Worm (Caenorhabditis elegans): ENCODE data around the gene C45H4.13.
A peak's percentile ranks its signal among the peaks of the same experiment; 100 is the strongest.

Gene C45H4.13

ce11 chrV:2156830-2157229, 6.1 kb upstream of the C45H4.13 start, which contains the start of gene srbc-22:
Gene srbc-22 (plus strand): TSS chrV:2157130.
- TF ChIP-seq zip-8 (tag; optimal IDR thresholded peaks at IDR 0.05) = peak; percentile 23
- TF ChIP-seq flh-1 (GFP tag; optimal IDR thresholded peaks at IDR 0.05) = no peak

- TF ChIP-seq zip-8 (tag; optimal IDR thresholded peaks at IDR 0.05) = peak; percentile 5
- no peak for TF ChIP-seq nhr-2 (tag; optimal IDR thresholded peaks at IDR 0.05)
These were observed 4.5 kb upstream of the C45H4.13 start, which contains the start of gene srbc-21 for ce11 chrV:2155232-2155631. Gene srbc-21 (plus strand): TSS chrV:2155532.

ce11 chrV:2153274-2153673, 2.5 kb upstream of the C45H4.13 start, which contains the start of gene srbc-23:
Gene srbc-23 (plus strand): TSS chrV:2153574.
- TF ChIP-seq flh-1 (GFP tag; optimal IDR thresholded peaks at IDR 0.05) (no peak), ceh-39 (tag; optimal IDR thresholded peaks at IDR 0.05) (no peak), lin-32 (GFP tag; optimal IDR thresholded peaks at IDR 0.05) (no peak), tbx-8 (GFP tag; optimal IDR thresholded peaks at IDR 0.05) (no peak), unc-39 (tag; optimal IDR thresholded peaks at IDR 0.05) (no peak), lsy-2 (tag; optimal IDR thresholded peaks at IDR 0.05) (no peak), mep-1 (tag; optimal IDR thresholded peaks at IDR 0.05) (no peak), pha-4 (tag; optimal IDR thresholded peaks at IDR 0.05) (no peak), elt-1 (tag; optimal IDR thresholded peaks at IDR 0.05; ENCODE audit: borderline replicate concordance, insufficient read depth) (no peak), ceh-43 (GFP tag; optimal IDR thresholded peaks at IDR 0.05) (no peak), ceh-83 (GFP tag; optimal IDR thresholded peaks at IDR 0.05) (no peak), cnd-1 (tag; optimal IDR thresholded peaks at IDR 0.05) (no peak), nhr-237 (tag; optimal IDR thresholded peaks at IDR 0.05) (no peak), nhr-76 (tag; optimal IDR thresholded peaks at IDR 0.05) (no peak), unc-62 (GFP tag; optimal IDR thresholded peaks at IDR 0.05) (no peak), unc-120 (tag; optimal IDR thresholded peaks at IDR 0.05; ENCODE audit: poor library complexity, severe bottlenecking) (no peak), snpc-4 (tag; optimal IDR thresholded peaks at IDR 0.05) (no peak)

- TF ChIP-seq nhr-237 (tag; optimal IDR thresholded peaks at IDR 0.05) = no peak
- no peak for TF ChIP-seq pha-4 (tag; optimal IDR thresholded peaks at IDR 0.05)
- no peak for TF ChIP-seq ztf-11 (tag; optimal IDR thresholded peaks at IDR 0.05)
- no peak for TF ChIP-seq elt-3 (tag; optimal IDR thresholded peaks at IDR 0.05)
- TF ChIP-seq mab-5 (tag; optimal IDR thresholded peaks at IDR 0.05) = no peak
- TF ChIP-seq mls-2 (tag; optimal IDR thresholded peaks at IDR 0.05) = no peak
- no peak for TF ChIP-seq blmp-1 (tag; optimal IDR thresholded peaks at IDR 0.05)
- TF ChIP-seq lsy-2 (tag; optimal IDR thresholded peaks at IDR 0.05) = no peak
- no peak for TF ChIP-seq nhr-12 (tag; optimal IDR thresholded peaks at IDR 0.05)
- TF ChIP-seq flh-1 (GFP tag; optimal IDR thresholded peaks at IDR 0.05) = no peak
These were observed 682 bp upstream of the C45H4.13 start, which contains the start of gene srbc-24 for ce11 chrV:2151458-2151857. Gene srbc-24 (plus strand): TSS chrV:2151758.

ce11 chrV:2149432-2149831, 1.3 kb downstream of the C45H4.13 start, which contains the start of gene C45H4.21:
Gene C45H4.21 (minus strand): TSS chrV:2149532.
- TF ChIP-seq flh-1 (GFP tag; optimal IDR thresholded peaks at IDR 0.05) = no peak
- no peak for TF ChIP-seq cnd-1 (tag; optimal IDR thresholded peaks at IDR 0.05)
- TF ChIP-seq ceh-83 (GFP tag; optimal IDR thresholded peaks at IDR 0.05) = no peak
- TF ChIP-seq nhr-12 (tag; optimal IDR thresholded peaks at IDR 0.05) = no peak
- TF ChIP-seq zip-8 (tag; optimal IDR thresholded peaks at IDR 0.05) = no peak
- no peak for TF ChIP-seq unc-39 (tag; optimal IDR thresholded peaks at IDR 0.05)
- no peak for TF ChIP-seq bed-3 (GFP tag; optimal IDR thresholded peaks at IDR 0.05)
- TF ChIP-seq mep-1 (tag; optimal IDR thresholded peaks at IDR 0.05) = no peak
- TF ChIP-seq elt-1 (tag; optimal IDR thresholded peaks at IDR 0.05; ENCODE audit: borderline replicate concordance, insufficient read depth) = no peak
- TF ChIP-seq pha-4 (tag; optimal IDR thresholded peaks at IDR 0.05) = no peak
- no peak for TF ChIP-seq lin-32 (GFP tag; optimal IDR thresholded peaks at IDR 0.05)
- no peak for TF ChIP-seq lsy-2 (tag; optimal IDR thresholded peaks at IDR 0.05)
- TF ChIP-seq hlh-1 (tag; optimal IDR thresholded peaks at IDR 0.05) = no peak
- no peak for TF ChIP-seq nhr-237 (tag; optimal IDR thresholded peaks at IDR 0.05)

- TF ChIP-seq ceh-39 (tag; optimal IDR thresholded peaks at IDR 0.05) = no peak
- TF ChIP-seq pha-4 (tag; optimal IDR thresholded peaks at IDR 0.05) = no peak
- TF ChIP-seq mls-2 (tag; optimal IDR thresholded peaks at IDR 0.05) = no peak
- TF ChIP-seq unc-62 (GFP tag; optimal IDR thresholded peaks at IDR 0.05) = no peak
- TF ChIP-seq tbx-8 (GFP tag; optimal IDR thresholded peaks at IDR 0.05) = no peak
- no peak for TF ChIP-seq elt-1 (tag; optimal IDR thresholded peaks at IDR 0.05; ENCODE audit: borderline replicate concordance, insufficient read depth)
- no peak for TF ChIP-seq lin-13 (tag; optimal IDR thresholded peaks at IDR 0.05)
- no peak for TF ChIP-seq lin-32 (GFP tag; optimal IDR thresholded peaks at IDR 0.05)
- TF ChIP-seq ztf-11 (tag; optimal IDR thresholded peaks at IDR 0.05) = no peak
- TF ChIP-seq mep-1 (tag; optimal IDR thresholded peaks at IDR 0.05) = no peak
- no peak for TF ChIP-seq zip-8 (tag; optimal IDR thresholded peaks at IDR 0.05)
- no peak for TF ChIP-seq drap-1 (GFP tag; optimal IDR thresholded peaks at IDR 0.05)
- TF ChIP-seq nhr-76 (tag; optimal IDR thresholded peaks at IDR 0.05) = no peak
- TF ChIP-seq flh-1 (GFP tag; optimal IDR thresholded peaks at IDR 0.05) = no peak
- no peak for TF ChIP-seq ces-1 (GFP tag; optimal IDR thresholded peaks at IDR 0.05)
- no peak for TF ChIP-seq blmp-1 (tag; optimal IDR thresholded peaks at IDR 0.05)
- no peak for TF ChIP-seq nhr-12 (tag; optimal IDR thresholded peaks at IDR 0.05)
These were observed 4.0 kb downstream of the C45H4.13 start, which contains the start of gene srbc-20 for ce11 chrV:2146795-2147194. Gene srbc-20 (plus strand): TSS chrV:2147095.

All from whole organism, mixed stage, embryonic.